Worm (Caenorhabditis elegans): ENCODE measurements around the gene Y37D8A.16.

The Y37D8A.16 gene

DNA sequence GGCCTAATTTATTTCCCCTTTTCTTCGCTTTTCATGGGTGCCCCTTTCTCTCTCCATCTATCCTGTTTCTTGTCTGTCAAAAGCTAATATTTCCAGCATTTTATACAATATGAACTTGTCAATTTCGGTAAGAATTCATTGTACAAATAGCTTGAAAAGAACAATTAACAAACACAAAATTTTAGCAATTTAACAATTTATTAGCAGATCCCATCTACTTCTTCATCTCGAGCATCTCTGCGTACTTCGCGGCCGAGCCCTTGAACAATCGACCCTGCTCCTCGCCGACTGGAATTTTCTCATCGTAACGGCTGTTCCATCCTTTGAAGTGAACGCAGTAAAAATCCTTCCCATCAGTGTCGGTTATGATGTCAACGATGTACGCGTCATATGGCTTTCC, 42.8 kb downstream of the Y37D8A.16 start (continued):
- TF ChIP-seq F33H1.4 (GFP tag; IDR thresholded peaks at IDR 0.05), result 0 out of 2 replicates have a peak, but pooled peaks have one; percentile 10
- TF ChIP-seq atf-7 (tag; optimal IDR thresholded peaks at IDR 0.05), result no peak
- no peak for TF ChIP-seq snpc-1.3 (tag; optimal IDR thresholded peaks at IDR 0.05; ENCODE audit: insufficient read depth)
- TF ChIP-seq mel-28 (tag; optimal IDR thresholded peaks at IDR 0.05; ENCODE audit: borderline replicate concordance), result no peak
- peak; percentile 33; the same call in 1 of the 2 replicates for TF ChIP-seq pbrm-1 (GFP tag; IDR thresholded peaks at IDR 0.05)
- TF ChIP-seq F55B11.4 (tag; optimal IDR thresholded peaks at IDR 0.05; ENCODE audit: borderline replicate concordance, insufficient read depth), result no peak
- TF ChIP-seq T26A5.8 (tag; optimal IDR thresholded peaks at IDR 0.05), result no peak
- TF ChIP-seq aptf-2 (GFP tag; conservative IDR thresholded peaks at IDR 0.05), result no peak

DNA sequence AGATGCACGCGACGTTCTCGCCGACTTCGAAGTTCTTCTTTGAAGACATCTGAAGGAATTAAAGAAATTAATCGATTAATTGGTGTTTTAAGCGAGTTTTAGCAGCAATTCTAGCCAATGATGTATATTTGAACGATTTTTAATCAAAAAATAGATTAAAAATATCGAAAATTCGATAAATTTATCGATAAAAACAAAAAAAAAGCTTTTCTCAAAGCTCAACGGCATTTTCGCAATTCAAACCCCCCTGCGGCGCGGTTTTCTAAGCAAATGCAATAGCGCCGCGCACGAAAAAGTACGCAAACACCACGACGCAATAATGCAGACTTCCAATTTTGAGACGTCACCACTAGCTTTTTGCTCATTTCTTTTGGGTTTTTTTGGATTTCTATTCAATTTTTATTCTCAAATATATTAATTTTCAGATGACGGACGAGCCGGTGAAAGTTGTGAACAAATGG, 43.8 kb downstream of the Y37D8A.16 start, which contains the start of the genes mrg-1 and spcs-2:
TSS of gene mrg-1 (minus strand) at position 51 of the 461 bp plus-strand sequence.
TSS of gene spcs-2 (plus strand) at position 426 of the 461 bp plus-strand sequence.
- TF ChIP-seq cebp-2 (GFP tag; IDR thresholded peaks at IDR 0.05) (no peak), B0035.1 (tag; optimal IDR thresholded peaks at IDR 0.05) (peak; percentile 1), tlf-1 (GFP tag; optimal IDR thresholded peaks at IDR 0.05) (peak; percentile 81), chd-7 (tag; optimal IDR thresholded peaks at IDR 0.05) (no peak), repo-1 (tag; optimal IDR thresholded peaks at IDR 0.05) (no peak), hrde-1 (tag; optimal IDR thresholded peaks at IDR 0.05; ENCODE audit: borderline replicate concordance) (peak; percentile 15), ceh-27 (GFP tag; optimal IDR thresholded peaks at IDR 0.05) (peak; percentile 71), sdz-38 (tag; optimal IDR thresholded peaks at IDR 0.05) (no peak), F23B12.7 (tag; optimal IDR thresholded peaks at IDR 0.05; ENCODE audit: insufficient read depth) (peak; percentile 94), B0336.3 (GFP tag; IDR thresholded peaks at IDR 0.05) (peak; percentile 81), pbrm-1 (GFP tag; IDR thresholded peaks at IDR 0.05) (peak; percentile 91), efl-1 (GFP tag; optimal IDR thresholded peaks at IDR 0.05) (peak; percentile 74), zfh-2 (GFP tag; conservative IDR thresholded peaks at IDR 0.05) (0 out of 2 replicates have a peak, but pooled peaks have one; percentile 4), hmg-1.2 (GFP tag; IDR thresholded peaks at IDR 0.05) (peak; percentile 64), snpc-1.1 (tag; optimal IDR thresholded peaks at IDR 0.05; ENCODE audit: insufficient read depth) (peak; percentile 26), F57A8.1 (GFP tag; optimal IDR thresholded peaks at IDR 0.05) (no peak), akir-1 (GFP tag; optimal IDR thresholded peaks at IDR 0.05) (no peak), bed-2 (GFP tag; IDR thresholded peaks at IDR 0.05) (no peak), mel-28 (tag; optimal IDR thresholded peaks at IDR 0.05; ENCODE audit: borderline replicate concordance) (peak; percentile 18), F22D6.2 (tag; optimal IDR thresholded peaks at IDR 0.05) (no peak), unc-62 (GFP tag; optimal IDR thresholded peaks at IDR 0.05) (no peak), F33H1.4 (GFP tag; IDR thresholded peaks at IDR 0.05) (peak; percentile 71), egl-18 (GFP tag; IDR thresholded peaks at IDR 0.05) (no peak), nhr-179 (tag; optimal IDR thresholded peaks at IDR 0.05) (no peak), madf-6 (GFP tag; IDR thresholded peaks at IDR 0.05) (peak; percentile 84), C06A6.2 (GFP tag; conservative IDR thresholded peaks at IDR 0.05) (peak; percentile 80), aptf-2 (GFP tag; conservative IDR thresholded peaks at IDR 0.05) (0 out of 2 replicates have a peak, but pooled peaks have one; percentile 55), K12H6.12 (tag; optimal IDR thresholded peaks at IDR 0.05) (peak; percentile 52), snpc-1.3 (tag; optimal IDR thresholded peaks at IDR 0.05; ENCODE audit: insufficient read depth) (peak; percentile 88), nhr-90 (tag; optimal IDR thresholded peaks at IDR 0.05) (peak; percentile 35), rpc-1 (optimal IDR thresholded peaks at IDR 0.05) (peak; percentile 44), rpc-1 (tag; optimal IDR thresholded peaks at IDR 0.05) (peak; percentile 3), ztf-22 (GFP tag; optimal IDR thresholded peaks at IDR 0.05) (no peak), lsy-27 (tag; optimal IDR thresholded peaks at IDR 0.05; ENCODE audit: borderline replicate concordance, insufficient read depth) (peak; percentile 55), C17E4.6 (GFP tag; IDR thresholded peaks at IDR 0.05) (peak; percentile 82), ztf-18 (tag; optimal IDR thresholded peaks at IDR 0.05) (peak; percentile 67), T07F8.4 (tag; optimal IDR thresholded peaks at IDR 0.05) (peak; percentile 50), cebp-1 (GFP tag; IDR thresholded peaks at IDR 0.05) (peak; percentile 80; the same call in 1 of the 2 replicates), cebp-1 (tag; optimal IDR thresholded peaks at IDR 0.05) (peak; percentile 94), tbp1 (GFP tag; optimal IDR thresholded peaks at IDR 0.05) (peak; percentile 63), ztf-28 (GFP tag; IDR thresholded peaks at IDR 0.05) (peak; percentile 71; the same call in 1 of the 2 replicates), ceh-100 (GFP tag; IDR thresholded peaks at IDR 0.05) (peak; percentile 94)
